Fruit fly (Drosophila melanogaster) S2 (cell line): ENCODE data around the gene CG13912.

Experiments
- CG8478 ChIP-seq: fragments of >200 bp; optimal IDR thresholded peaks from 2 replicates; lab custom pipeline; 2018
- CTCF ChIP-seq, 2 experiments: fragments of >200 bp; optimal IDR thresholded peaks; 2 replicates each; lab custom pipeline; 2018

DNA sequence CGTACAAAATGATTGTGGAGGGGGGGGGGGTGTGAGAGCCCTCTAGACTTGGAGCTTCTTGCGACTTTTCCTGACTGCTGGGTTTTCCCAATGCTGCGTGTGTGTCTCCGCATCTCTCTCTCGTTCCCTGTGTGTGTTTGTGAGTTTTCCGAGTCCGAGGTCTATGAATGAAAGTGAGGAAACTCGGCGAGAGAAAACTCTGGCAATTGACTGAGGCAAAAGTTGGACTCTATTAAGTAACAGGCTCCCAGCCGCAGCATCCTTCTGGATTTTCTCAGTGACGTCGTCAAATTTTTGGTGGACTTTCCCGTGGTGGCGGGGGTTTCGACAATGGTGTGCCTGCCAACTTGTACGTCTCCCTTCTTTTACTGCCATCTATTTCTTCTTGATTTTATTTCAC lies 18.8 kb upstream of the CG13912 start:
- TF ChIP-seq CG8478 (no peak), CTCF (optimal IDR thresholded peaks at IDR 0.05; lab: Kevin White, UChicago) (no peak)
